Fruit fly (Drosophila melanogaster) whole organism, embryonic: ENCODE data around the gene CG7695.

ENCODE experiments used
- Atf-2 ChIP-seq: fragments of 200-800 bp; sonication (Bioruptor generic); optimal IDR thresholded peaks from 2 replicates; lab custom pipeline; 2016; ENCODE audit warnings: missing biosample characterization, missing genetic modification characterization
- CG14014 ChIP-seq: fragments of 200-800 bp; sonication (Bioruptor generic); IDR thresholded peaks from 2 replicates; pipeline ENCODE4 v1.3.6; 2022; ENCODE audit warnings: missing biosample characterization, missing genetic modification characterization
- CG17359 ChIP-seq: fragments of 200-800 bp; sonication (Bioruptor generic); optimal IDR thresholded peaks from 3 replicates; lab custom pipeline; 2018; ENCODE audit warnings: missing biosample characterization, mild to moderate bottlenecking, missing genetic modification characterization, moderate library complexity
- CG2712 ChIP-seq: fragments of 200-800 bp; optimal IDR thresholded peaks from 3 replicates; lab custom pipeline; 2019; ENCODE audit warnings: missing biosample characterization, mild to moderate bottlenecking, missing genetic modification characterization, moderate library complexity
- CG31441 ChIP-seq: fragments of 200-800 bp; sonication (Bioruptor generic); IDR thresholded peaks from 2 replicates; pipeline ENCODE4 v1.3.6; 2022; ENCODE audit warnings: missing biosample characterization, missing genetic modification characterization
- CG3726 ChIP-seq: fragments of 200-800 bp; sonication (Bioruptor generic); IDR thresholded peaks from 3 replicates; pipeline ENCODE4, ENCODE4 v1.3.6; 2022; ENCODE audit warnings: missing biosample characterization, missing genetic modification characterization
- CG4820 ChIP-seq: fragments of 200-800 bp; sonication (Bioruptor generic); optimal IDR thresholded peaks from 3 replicates; lab custom pipeline; 2016; ENCODE audit warnings: missing biosample characterization, missing genetic modification characterization
- Chrac-16 ChIP-seq: fragments of 200-800 bp; sonication (Bioruptor generic); optimal IDR thresholded peaks from 3 replicates; lab custom pipeline; 2016; ENCODE audit warnings: missing biosample characterization, missing genetic modification characterization
- dati ChIP-seq: fragments of 200-800 bp; sonication (Bioruptor generic); IDR thresholded peaks from 2 replicates; pipeline ENCODE4 v1.3.6; 2022; ENCODE audit warnings: missing biosample characterization, missing genetic modification characterization
- usp ChIP-seq: fragments of >200 bp; optimal IDR thresholded peaks from 2 replicates; lab custom pipeline; 2017; ENCODE audit warnings: missing biosample characterization, missing genetic modification characterization

dm6 chr3R:18577739-18578417 is 39.4 kb downstream of the CG7695 start:
- TF ChIP-seq Atf-2 = no peak
- TF ChIP-seq CG2712 = no peak
- TF ChIP-seq usp (GFP tag; lab: Kevin White, UChicago) = no peak
- TF ChIP-seq CG14014 = no peak
- TF ChIP-seq CG17359 = no peak
- TF ChIP-seq CG31441 (GFP tag; lab: Robert Waterston, UW) = no peak
- no peak for TF ChIP-seq dati (GFP tag; lab: Robert Waterston, UW)
- TF ChIP-seq CG4820 (GFP tag; lab: Kevin White, UChicago) = no peak
- TF ChIP-seq CG3726 = no peak
- TF ChIP-seq Chrac-16 (GFP tag; lab: Kevin White, UChicago) = no peak
